Fruit fly (Drosophila melanogaster): Measurements from ENCODE around the gene PrBP.
A peak's percentile ranks its signal among the peaks of the same experiment; 100 is the strongest.

DNA sequence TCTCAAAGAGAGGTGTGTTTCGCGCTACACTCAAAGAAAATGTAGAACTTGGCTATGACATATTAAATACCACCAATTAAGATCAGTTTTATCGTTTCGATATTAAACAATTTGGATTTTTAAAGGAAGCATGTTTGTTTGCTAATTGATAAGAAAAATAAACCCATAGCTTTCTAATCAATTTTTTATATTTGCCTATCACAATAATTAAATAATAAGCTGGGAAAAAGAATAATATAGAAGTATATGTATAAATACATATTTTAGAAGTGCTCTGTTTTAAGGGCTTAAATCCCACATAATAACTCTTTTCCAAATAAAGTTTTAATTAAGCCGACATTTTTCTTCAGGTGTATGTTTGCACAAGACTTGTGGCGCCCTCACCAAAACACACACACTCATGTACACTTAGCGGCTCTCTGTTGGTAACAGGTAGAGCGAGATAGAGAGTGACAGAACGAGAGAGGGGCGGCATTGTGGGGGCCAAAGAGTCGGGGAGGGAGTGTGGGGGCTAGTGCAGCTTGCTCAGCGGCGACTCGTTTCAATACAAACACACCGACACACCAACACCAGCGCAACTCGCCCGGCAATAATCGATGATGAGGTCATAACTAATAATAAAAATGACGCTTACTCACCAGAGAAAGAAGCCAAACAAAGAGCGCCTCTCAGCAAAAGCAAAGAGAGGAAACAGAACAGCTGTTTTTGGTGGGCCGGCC, 32.0 kb upstream of the PrBP start:
- TF ChIP-seq Ets21C (GFP tag; optimal IDR thresholded peaks at IDR 0.05) = peak; percentile 75
- peak; percentile 93 for TF ChIP-seq CG8632 (GFP tag; optimal IDR thresholded peaks at IDR 0.05)
- TF ChIP-seq CG11762 (GFP tag; optimal IDR thresholded peaks at IDR 0.05; ENCODE audit: insufficient read depth) = peak; percentile 83
- TF ChIP-seq CG15336 (GFP tag; IDR thresholded peaks at IDR 0.05) = peak; percentile 89
- peak; percentile 57 for TF ChIP-seq CG6854 (GFP tag; optimal IDR thresholded peaks at IDR 0.05)

All from whole organism, prepupa.